Fruit fly (Drosophila melanogaster): ENCODE results near the gene pum.

Gene pum

DNA sequence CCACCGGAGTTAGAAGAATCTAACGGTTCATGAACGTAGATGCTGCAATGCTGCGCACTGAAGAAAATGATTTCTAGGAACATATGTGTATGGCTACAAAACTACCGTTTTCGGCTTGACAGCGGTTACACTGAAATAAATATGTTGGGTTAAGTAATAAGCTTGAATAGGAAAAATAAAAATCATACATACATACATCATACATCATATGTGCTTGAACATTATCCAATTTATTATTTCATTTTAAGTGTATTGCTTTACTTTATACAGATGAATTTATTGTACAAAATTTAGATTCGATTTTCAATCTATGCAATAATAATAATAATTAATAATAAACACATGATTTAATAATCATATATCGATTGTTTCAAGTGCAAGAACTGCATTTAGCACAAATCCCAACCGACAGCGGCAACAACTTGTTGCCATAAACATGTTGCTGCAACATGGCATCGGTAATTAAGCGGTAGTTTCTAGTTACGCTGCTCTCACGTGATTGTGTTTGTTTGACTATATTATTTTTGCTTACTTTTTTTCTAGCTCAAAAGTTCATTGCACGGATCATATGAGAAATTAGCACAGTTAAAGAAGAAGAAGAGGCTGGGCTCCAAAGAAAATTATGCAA lies 77.6 kb downstream of the pum start (continued):
- peak; percentile 16 for TF ChIP-seq nerfin-1 (tag; optimal IDR thresholded peaks at IDR 0.05)

DNA sequence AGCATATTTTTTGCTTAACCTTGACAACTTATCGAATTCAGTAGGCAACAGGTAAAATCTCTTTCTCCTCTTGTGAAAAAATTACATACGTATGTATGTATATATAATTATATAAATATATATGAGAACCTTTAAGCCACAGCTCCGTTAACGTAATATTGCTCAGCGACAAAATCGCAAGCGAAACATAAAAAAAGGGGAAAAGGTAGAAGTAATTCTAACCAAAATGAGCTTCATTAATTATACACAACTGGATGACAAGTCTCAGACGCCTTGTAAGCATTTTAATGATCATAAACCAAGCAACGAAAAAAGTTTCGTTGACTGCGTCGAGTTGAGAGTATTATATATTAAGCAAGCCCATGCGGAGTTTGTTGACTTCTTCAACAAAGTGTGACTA lies 78.6 kb downstream of the pum start:
- peak; percentile 25 for TF ChIP-seq gsb-n (tag; optimal IDR thresholded peaks at IDR 0.05)
- TF ChIP-seq Opbp (GFP tag; IDR thresholded peaks at IDR 0.05; ENCODE audit: partially characterized antibody) = no peak

DNA sequence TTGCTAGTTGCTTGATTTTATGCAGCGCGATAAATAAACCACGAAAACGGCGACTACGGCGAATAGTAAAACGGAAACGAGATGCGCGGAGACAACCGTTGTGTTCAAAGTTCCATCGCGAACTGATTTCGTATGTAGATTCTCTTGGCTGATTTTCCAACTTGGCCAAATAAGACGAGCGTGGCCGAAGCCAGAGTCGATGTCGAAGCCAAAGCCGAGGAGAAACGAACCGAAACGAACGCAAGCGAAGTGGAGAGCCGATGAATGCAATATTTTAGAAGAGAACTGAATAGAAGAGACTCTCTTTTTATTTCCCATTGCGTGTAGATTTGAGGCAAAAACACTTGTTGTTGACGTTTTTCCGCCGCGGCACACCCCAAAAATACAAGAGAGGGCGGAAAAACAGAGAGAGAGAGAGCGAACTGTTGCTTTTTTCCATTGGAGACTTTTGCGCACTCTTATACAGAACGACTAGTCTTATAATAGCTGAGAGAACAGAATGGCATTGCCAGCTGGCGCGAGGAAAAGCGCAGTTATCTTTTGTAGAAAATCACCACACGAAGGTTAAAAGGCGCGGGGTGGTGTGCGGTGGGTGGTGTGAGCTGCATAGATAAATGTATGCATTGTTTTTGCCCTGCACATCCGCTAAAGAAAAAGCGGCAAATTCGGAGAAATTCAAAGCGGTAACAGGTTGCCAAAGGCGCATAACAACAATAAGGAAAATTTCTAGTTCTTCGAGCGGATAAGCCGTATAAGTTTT lies 79.5 kb downstream of the pum start:
- TF ChIP-seq Bteb2 (GFP tag; optimal IDR thresholded peaks at IDR 0.05) = no peak
- TF ChIP-seq CG17568 (GFP tag; optimal IDR thresholded peaks at IDR 0.05) = peak; percentile 57
- no peak for TF ChIP-seq Doc2 (GFP tag; IDR thresholded peaks at IDR 0.05)
- no peak for TF ChIP-seq maf-S (GFP tag; optimal IDR thresholded peaks at IDR 0.05)
- no peak for TF ChIP-seq ems (GFP tag; optimal IDR thresholded peaks at IDR 0.05)
- TF ChIP-seq zen (tag; optimal IDR thresholded peaks at IDR 0.05) = no peak
- TF ChIP-seq eyg (GFP tag; optimal IDR thresholded peaks at IDR 0.05) = no peak
- no peak for TF ChIP-seq Max (GFP tag; optimal IDR thresholded peaks at IDR 0.05)
- TF ChIP-seq CG6654 (GFP tag; optimal IDR thresholded peaks at IDR 0.05) = no peak
- no peak for TF ChIP-seq stwl (tag; optimal IDR thresholded peaks at IDR 0.05)
- TF ChIP-seq CG17328 (GFP tag; IDR thresholded peaks at IDR 0.05) = no peak
- no peak for TF ChIP-seq stc (GFP tag; IDR thresholded peaks at IDR 0.05)
- peak; percentile 31 for TF ChIP-seq gsb-n (tag; optimal IDR thresholded peaks at IDR 0.05)
- TF ChIP-seq CG10462 (GFP tag; optimal IDR thresholded peaks at IDR 0.05) = no peak
- no peak for TF ChIP-seq corto (GFP tag; optimal IDR thresholded peaks at IDR 0.05)
- no peak for TF ChIP-seq lmd (GFP tag; IDR thresholded peaks at IDR 0.05)
- no peak for TF ChIP-seq Optix (GFP tag; IDR thresholded peaks at IDR 0.05)
- TF ChIP-seq bab2 (GFP tag; optimal IDR thresholded peaks at IDR 0.05) = no peak
- no peak for TF ChIP-seq CG31224 (GFP tag; IDR thresholded peaks at IDR 0.05)
- TF ChIP-seq dati (GFP tag; IDR thresholded peaks at IDR 0.05) = no peak
- no peak for TF ChIP-seq phol (tag; optimal IDR thresholded peaks at IDR 0.05)
- peak; percentile 11 for TF ChIP-seq dmrt99B (tag; optimal IDR thresholded peaks at IDR 0.05)
- TF ChIP-seq bsh (GFP tag; optimal IDR thresholded peaks at IDR 0.05) = peak; percentile 3 to 44
- TF ChIP-seq Usf (GFP tag; optimal IDR thresholded peaks at IDR 0.05) = no peak
- no peak for TF ChIP-seq Ada2b (GFP tag; IDR thresholded peaks at IDR 0.05)
- TF ChIP-seq CG15601 (tag; optimal IDR thresholded peaks at IDR 0.05) = peak; percentile 1
- TF ChIP-seq CHES-1-like (GFP tag; optimal IDR thresholded peaks at IDR 0.05) = no peak
- 0 out of 3 replicates have a peak, but pooled peaks have one; percentile 10 for TF ChIP-seq CG7963 (GFP tag; IDR thresholded peaks at IDR 0.05; ENCODE audit: partially characterized antibody)
- no peak for TF ChIP-seq CG4854 (GFP tag; optimal IDR thresholded peaks at IDR 0.05)
- TF ChIP-seq Asciz (GFP tag; optimal IDR thresholded peaks at IDR 0.05) = no peak
- peak; percentile 33; the same call in 1 of the 2 replicates for TF ChIP-seq sob (GFP tag; IDR thresholded peaks at IDR 0.05)
- TF ChIP-seq lab (GFP tag; optimal IDR thresholded peaks at IDR 0.05) = no peak
- TF ChIP-seq Dbx (GFP tag; IDR thresholded peaks at IDR 0.05) = peak; percentile 9; the same call in 1 of the 3 replicates
- no peak for TF ChIP-seq Bdp1 (GFP tag; optimal IDR thresholded peaks at IDR 0.05)
- TF ChIP-seq CG11247 (GFP tag; IDR thresholded peaks at IDR 0.05) = no peak
- TF ChIP-seq pan (optimal IDR thresholded peaks at IDR 0.05) = no peak
- TF ChIP-seq pan (GFP tag; optimal IDR thresholded peaks at IDR 0.05 in 1 of 2, IDR thresholded peaks at IDR 0.05 in 1 of 2) = no peak
- TF ChIP-seq CG31365 (tag; optimal IDR thresholded peaks at IDR 0.05) = no peak
- TF ChIP-seq seq (GFP tag; IDR thresholded peaks at IDR 0.05) = peak; percentile 52; the same call in 1 of the 2 replicates
- TF ChIP-seq Sry-β (GFP tag; optimal IDR thresholded peaks at IDR 0.05) = no peak
- TF ChIP-seq lbe (GFP tag; optimal IDR thresholded peaks at IDR 0.05) = no peak
- no peak for TF ChIP-seq hb (GFP tag; IDR thresholded peaks at IDR 0.05; ENCODE audit: partially characterized antibody)
- TF ChIP-seq Tbp (GFP tag; optimal IDR thresholded peaks at IDR 0.05) = no peak
